Worm (Caenorhabditis elegans): ENCODE results near the gene T05B9.1.

The T05B9.1 gene

DNA sequence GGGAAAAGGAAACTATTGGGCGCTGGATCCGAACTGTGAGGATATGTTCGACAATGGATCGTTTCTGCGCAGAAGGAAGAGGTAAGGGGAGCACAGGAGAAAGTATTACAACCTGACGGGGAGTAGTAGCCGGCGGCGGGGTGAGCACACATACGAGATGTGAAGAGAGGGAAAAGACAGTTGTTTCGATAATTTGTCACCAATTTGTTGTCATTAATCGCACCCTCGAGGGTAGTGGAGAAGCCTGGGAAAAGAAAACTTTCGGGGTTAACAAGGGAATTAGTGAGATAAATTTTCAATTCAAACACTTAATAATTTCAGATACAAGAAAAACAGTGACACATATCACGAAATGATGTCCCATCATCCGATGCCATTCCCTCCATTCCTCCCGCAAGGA lies 22.0 kb upstream of the T05B9.1 start:
- TF ChIP-seq tbx-11 (GFP tag; IDR thresholded peaks at IDR 0.05): no peak
- no peak for TF ChIP-seq ceh-13 (GFP tag; optimal IDR thresholded peaks at IDR 0.05)
- no peak for TF ChIP-seq F13C5.2 (tag; optimal IDR thresholded peaks at IDR 0.05)
- no peak for TF ChIP-seq tra-4 (tag; optimal IDR thresholded peaks at IDR 0.05)

DNA sequence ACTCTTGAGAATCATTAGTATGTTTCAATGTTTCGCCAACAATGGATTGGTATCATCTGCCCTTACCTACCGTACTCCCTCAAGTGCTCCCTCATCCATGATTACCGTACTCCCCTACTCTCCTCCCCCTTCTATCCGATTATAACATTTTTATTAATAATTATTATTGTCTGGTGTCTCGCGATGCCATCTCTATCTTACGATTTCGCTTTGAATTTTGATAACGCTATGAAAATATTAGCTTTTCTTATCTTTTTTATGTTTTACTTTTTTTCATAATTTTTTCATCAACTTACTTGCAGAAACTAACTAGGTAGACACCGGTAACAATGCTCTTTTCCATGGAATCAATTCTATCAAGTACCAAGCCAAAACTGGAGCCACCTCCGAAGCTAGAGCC lies 20.7 kb upstream of the T05B9.1 start, which contains the start of gene unc-130:
Gene unc-130 (plus strand): TSS at position 301 of the 400 bp plus-strand sequence.
- TF ChIP-seq tbx-37 (GFP tag; conservative IDR thresholded peaks at IDR 0.05): no peak
- TF ChIP-seq ets-7 (tag; optimal IDR thresholded peaks at IDR 0.05): no peak
- TF ChIP-seq F13C5.2 (tag; optimal IDR thresholded peaks at IDR 0.05): no peak
- no peak for TF ChIP-seq ama-1 (optimal IDR thresholded peaks at IDR 0.05)

DNA sequence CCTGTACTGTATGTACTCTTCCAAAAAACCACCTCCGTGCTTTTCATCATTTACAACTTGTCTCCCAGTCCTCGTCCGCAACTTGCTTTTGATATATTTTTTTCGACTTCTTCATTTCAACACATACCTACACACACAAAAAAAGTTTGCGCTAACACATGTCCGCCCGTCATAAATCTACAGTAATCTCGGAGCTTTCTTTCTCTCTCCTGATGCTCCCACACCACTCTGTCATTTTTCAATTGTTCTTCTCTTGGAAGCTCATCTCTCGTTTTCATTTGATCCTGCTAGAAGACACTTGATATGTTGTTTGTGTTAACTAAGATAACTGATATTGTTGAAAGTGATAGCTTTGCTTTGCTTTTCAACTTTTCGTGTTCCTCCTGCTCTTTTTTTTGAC lies 20.2 kb upstream of the T05B9.1 start:
- TF ChIP-seq B0310.2 (tag; optimal IDR thresholded peaks at IDR 0.05) (no peak), F13C5.2 (tag; optimal IDR thresholded peaks at IDR 0.05) (no peak), flt-1 (GFP tag; IDR thresholded peaks at IDR 0.05) (no peak), pes-1 (GFP tag; IDR thresholded peaks at IDR 0.05) (no peak), ceh-13 (GFP tag; optimal IDR thresholded peaks at IDR 0.05) (no peak)

DNA sequence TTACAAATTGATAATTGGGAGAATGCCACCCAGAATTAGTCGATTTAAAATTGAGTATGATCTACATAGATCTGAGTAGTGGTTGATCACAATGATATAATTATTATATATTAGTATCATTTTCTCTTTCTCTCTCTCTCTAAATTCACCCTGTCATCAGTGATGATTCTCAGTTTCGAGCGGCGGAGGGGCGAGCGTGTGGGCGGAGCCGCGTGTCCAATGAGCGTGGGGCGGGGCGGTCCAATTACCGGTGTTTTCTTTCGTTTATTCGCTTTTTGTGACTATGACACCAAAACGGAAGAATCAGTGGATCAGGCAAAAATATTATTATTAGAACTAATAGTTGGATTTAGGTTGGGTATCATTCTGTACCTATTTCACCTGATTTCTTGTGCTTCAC lies 19.0 kb upstream of the T05B9.1 start:
- TF ChIP-seq tra-4 (tag; optimal IDR thresholded peaks at IDR 0.05) (no peak), hmg-4 (GFP tag; optimal IDR thresholded peaks at IDR 0.05) (no peak), ceh-36 (tag; optimal IDR thresholded peaks at IDR 0.05) (no peak)

DNA sequence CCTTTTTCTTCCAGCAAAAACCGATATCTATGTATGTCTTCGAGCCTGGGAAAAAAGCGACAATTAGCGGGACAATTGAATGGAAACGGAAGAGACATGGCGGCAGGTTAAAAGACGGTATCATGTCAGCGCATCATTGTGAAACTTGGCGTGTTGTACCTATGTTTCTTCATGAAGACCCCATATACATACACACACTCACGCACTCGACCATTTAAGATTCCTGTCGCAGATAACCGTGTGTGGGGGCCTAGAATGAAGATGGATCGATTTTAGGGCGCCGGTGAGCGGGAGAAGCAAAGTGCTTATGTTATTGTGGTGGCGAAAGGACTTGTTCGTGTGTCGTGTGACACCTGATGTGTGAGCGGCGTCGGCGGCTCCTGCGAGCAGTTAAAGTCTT lies 15.9 kb upstream of the T05B9.1 start:
- TF ChIP-seq F13C5.2 (tag; optimal IDR thresholded peaks at IDR 0.05) (no peak), B0310.2 (tag; optimal IDR thresholded peaks at IDR 0.05) (no peak), tra-4 (tag; optimal IDR thresholded peaks at IDR 0.05) (no peak), flt-1 (GFP tag; IDR thresholded peaks at IDR 0.05) (no peak), hnd-1 (tag; optimal IDR thresholded peaks at IDR 0.05) (no peak), ama-1 (optimal IDR thresholded peaks at IDR 0.05) (no peak), aly-1 (tag; optimal IDR thresholded peaks at IDR 0.05) (no peak), pes-1 (GFP tag; IDR thresholded peaks at IDR 0.05) (no peak), sea-1 (GFP tag; conservative IDR thresholded peaks at IDR 0.05) (no peak), ceh-36 (tag; optimal IDR thresholded peaks at IDR 0.05) (no peak), hmg-4 (GFP tag; optimal IDR thresholded peaks at IDR 0.05) (no peak), tbx-37 (GFP tag; conservative IDR thresholded peaks at IDR 0.05) (no peak), ets-7 (tag; optimal IDR thresholded peaks at IDR 0.05) (no peak), ceh-13 (GFP tag; optimal IDR thresholded peaks at IDR 0.05) (no peak), scrt-1 (GFP tag; IDR thresholded peaks at IDR 0.05) (no peak)

DNA sequence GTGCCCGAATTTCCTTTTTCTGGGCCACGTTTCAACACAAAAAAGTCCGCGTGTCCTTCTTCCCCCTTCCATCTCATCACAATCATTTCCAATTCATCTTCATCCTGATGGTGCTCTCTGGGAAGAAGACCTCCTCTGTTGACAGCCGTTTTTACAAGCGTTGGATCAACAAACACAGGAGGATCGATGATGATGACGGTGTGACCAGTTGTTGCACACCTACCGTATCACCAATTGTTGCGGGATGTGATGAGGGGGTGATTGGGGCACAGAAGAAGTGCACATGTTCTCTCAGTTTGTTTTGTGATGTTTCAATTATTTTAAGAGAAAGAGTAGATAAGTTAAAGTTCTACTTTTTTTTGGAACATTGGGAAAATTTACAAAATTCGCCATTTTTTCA lies 14.5 kb upstream of the T05B9.1 start:
- TF ChIP-seq hmg-4 (GFP tag; optimal IDR thresholded peaks at IDR 0.05) (no peak), hmbx-1 (tag; optimal IDR thresholded peaks at IDR 0.05) (no peak), flt-1 (GFP tag; IDR thresholded peaks at IDR 0.05) (no peak), pes-1 (GFP tag; IDR thresholded peaks at IDR 0.05) (no peak), ets-7 (tag; optimal IDR thresholded peaks at IDR 0.05) (no peak), B0310.2 (tag; optimal IDR thresholded peaks at IDR 0.05) (no peak), tbx-37 (GFP tag; conservative IDR thresholded peaks at IDR 0.05) (no peak)

DNA sequence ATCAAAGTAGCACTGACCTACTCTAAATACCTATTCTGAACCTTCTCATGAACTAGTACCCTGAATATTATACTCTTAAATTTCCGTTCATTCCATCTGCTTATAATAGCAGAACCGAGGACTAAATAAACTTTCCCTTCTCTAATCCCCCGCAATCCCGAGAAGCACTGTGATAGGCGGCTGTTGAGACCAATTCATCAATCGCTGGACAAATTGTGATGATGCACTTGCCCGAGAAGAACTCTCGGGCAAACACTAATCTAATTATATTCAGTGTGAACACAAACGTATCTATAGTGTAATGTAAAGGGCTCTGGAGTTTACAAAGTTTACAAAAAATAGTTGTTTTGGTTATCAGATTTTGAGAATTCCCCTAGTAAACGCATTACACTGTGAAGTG lies 13.9 kb upstream of the T05B9.1 start:
- no peak for TF ChIP-seq ama-1 (optimal IDR thresholded peaks at IDR 0.05)
- no peak for TF ChIP-seq flt-1 (GFP tag; IDR thresholded peaks at IDR 0.05)
- TF ChIP-seq hmg-4 (GFP tag; optimal IDR thresholded peaks at IDR 0.05): no peak
- TF ChIP-seq ets-7 (tag; optimal IDR thresholded peaks at IDR 0.05): no peak
- TF ChIP-seq hmbx-1 (tag; optimal IDR thresholded peaks at IDR 0.05): no peak
- no peak for TF ChIP-seq tbx-11 (GFP tag; IDR thresholded peaks at IDR 0.05)
- no peak for TF ChIP-seq ceh-13 (GFP tag; optimal IDR thresholded peaks at IDR 0.05)
- no peak for TF ChIP-seq hnd-1 (tag; optimal IDR thresholded peaks at IDR 0.05)
- no peak for TF ChIP-seq pes-1 (GFP tag; IDR thresholded peaks at IDR 0.05)
- TF ChIP-seq tbx-37 (GFP tag; conservative IDR thresholded peaks at IDR 0.05): no peak
- no peak for TF ChIP-seq F13C5.2 (tag; optimal IDR thresholded peaks at IDR 0.05)
- TF ChIP-seq ceh-36 (tag; optimal IDR thresholded peaks at IDR 0.05): no peak
- TF ChIP-seq aly-1 (tag; optimal IDR thresholded peaks at IDR 0.05): no peak
- no peak for TF ChIP-seq scrt-1 (GFP tag; IDR thresholded peaks at IDR 0.05)
- no peak for TF ChIP-seq sea-1 (GFP tag; conservative IDR thresholded peaks at IDR 0.05)

DNA sequence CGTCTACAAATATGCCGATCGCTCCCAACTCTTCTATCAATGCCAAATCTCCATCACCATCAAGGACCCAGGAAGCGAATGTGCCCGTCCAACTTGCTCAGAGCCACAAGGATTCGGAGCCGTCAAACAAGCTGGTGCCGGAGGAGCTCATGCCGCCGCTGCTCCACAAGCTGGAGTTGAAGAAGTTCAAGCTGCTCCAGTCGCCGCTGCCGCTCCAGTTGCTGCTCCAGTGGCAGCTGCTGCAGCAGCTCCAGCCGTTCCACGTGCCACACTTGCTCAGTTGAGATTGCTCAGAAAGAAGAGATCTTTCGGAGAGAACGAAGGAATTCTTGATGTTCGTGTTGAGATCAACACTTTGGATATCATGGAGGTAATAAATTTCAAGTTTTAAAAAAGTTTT lies 9.8 kb upstream of the T05B9.1 start:
- TF ChIP-seq aly-1 (tag; optimal IDR thresholded peaks at IDR 0.05): no peak
- no peak for TF ChIP-seq ceh-13 (GFP tag; optimal IDR thresholded peaks at IDR 0.05)
- no peak for TF ChIP-seq F13C5.2 (tag; optimal IDR thresholded peaks at IDR 0.05)
- no peak for TF ChIP-seq ceh-36 (tag; optimal IDR thresholded peaks at IDR 0.05)
- no peak for TF ChIP-seq tbx-37 (GFP tag; conservative IDR thresholded peaks at IDR 0.05)
- no peak for TF ChIP-seq hmbx-1 (tag; optimal IDR thresholded peaks at IDR 0.05)
- no peak for TF ChIP-seq pes-1 (GFP tag; IDR thresholded peaks at IDR 0.05)
- TF ChIP-seq scrt-1 (GFP tag; IDR thresholded peaks at IDR 0.05): no peak
- no peak for TF ChIP-seq tra-4 (tag; optimal IDR thresholded peaks at IDR 0.05)
- TF ChIP-seq hnd-1 (tag; optimal IDR thresholded peaks at IDR 0.05): no peak
- no peak for TF ChIP-seq ama-1 (optimal IDR thresholded peaks at IDR 0.05)
- no peak for TF ChIP-seq ets-7 (tag; optimal IDR thresholded peaks at IDR 0.05)
- no peak for TF ChIP-seq tbx-11 (GFP tag; IDR thresholded peaks at IDR 0.05)
- TF ChIP-seq sea-1 (GFP tag; conservative IDR thresholded peaks at IDR 0.05): no peak
- no peak for TF ChIP-seq flt-1 (GFP tag; IDR thresholded peaks at IDR 0.05)
- TF ChIP-seq hmg-4 (GFP tag; optimal IDR thresholded peaks at IDR 0.05): no peak

DNA sequence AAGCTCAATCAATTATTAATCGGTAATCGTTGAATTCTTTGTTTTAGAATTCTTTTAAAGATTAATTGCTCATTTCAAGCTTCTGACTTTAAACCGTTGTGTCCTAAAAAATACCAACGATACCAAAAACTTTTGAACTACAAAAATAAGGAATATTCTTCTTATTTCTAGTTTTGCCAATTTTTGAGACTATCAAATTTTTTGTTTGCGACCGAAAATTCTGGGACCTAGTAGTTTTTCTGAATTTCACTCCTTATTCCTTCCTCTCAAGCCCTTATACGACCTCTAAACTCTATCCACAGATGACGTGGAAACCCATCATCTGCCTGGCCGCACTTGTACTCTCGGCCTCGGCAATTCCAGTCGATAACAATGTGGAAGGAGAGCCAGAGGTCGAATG lies 7.8 kb upstream of the T05B9.1 start, which contains the start of gene cut-1:
Gene cut-1 (plus strand): TSS at position 301 of the 400 bp plus-strand sequence.
- TF ChIP-seq B0310.2 (tag; optimal IDR thresholded peaks at IDR 0.05): no peak
- TF ChIP-seq ceh-13 (GFP tag; optimal IDR thresholded peaks at IDR 0.05): no peak
- no peak for TF ChIP-seq F13C5.2 (tag; optimal IDR thresholded peaks at IDR 0.05)
- no peak for TF ChIP-seq ama-1 (optimal IDR thresholded peaks at IDR 0.05)
- TF ChIP-seq flt-1 (GFP tag; IDR thresholded peaks at IDR 0.05): no peak
- TF ChIP-seq hmg-4 (GFP tag; optimal IDR thresholded peaks at IDR 0.05): no peak
- TF ChIP-seq pes-1 (GFP tag; IDR thresholded peaks at IDR 0.05): no peak
- TF ChIP-seq hnd-1 (tag; optimal IDR thresholded peaks at IDR 0.05): no peak
- no peak for TF ChIP-seq ceh-36 (tag; optimal IDR thresholded peaks at IDR 0.05)
- TF ChIP-seq ets-7 (tag; optimal IDR thresholded peaks at IDR 0.05): no peak
- no peak for TF ChIP-seq hmbx-1 (tag; optimal IDR thresholded peaks at IDR 0.05)
- no peak for TF ChIP-seq tbx-37 (GFP tag; conservative IDR thresholded peaks at IDR 0.05)
- TF ChIP-seq tra-4 (tag; optimal IDR thresholded peaks at IDR 0.05): no peak
- TF ChIP-seq aly-1 (tag; optimal IDR thresholded peaks at IDR 0.05): no peak
- no peak for TF ChIP-seq sea-1 (GFP tag; conservative IDR thresholded peaks at IDR 0.05)

All from whole organism, early embryonic.